Fruit fly (Drosophila melanogaster) whole organism, embryonic: ENCODE data around the gene CG32320.

Experiments
- Blimp-1 ChIP-seq: fragments of 200-800 bp; sonication (Bioruptor generic); optimal IDR thresholded peaks from 3 replicates; lab custom pipeline; 2018; ENCODE audit warnings: missing biosample characterization, missing genetic modification characterization, mild to moderate bottlenecking, moderate library complexity, missing genetic modification reagents
- CG10979 ChIP-seq: fragments of 200-800 bp; sonication (Bioruptor generic); optimal IDR thresholded peaks from 2 replicates; lab custom pipeline; 2018; ENCODE audit warnings: missing biosample characterization, mild to moderate bottlenecking, missing genetic modification characterization, moderate library complexity
- CG12769 ChIP-seq: fragments of 200-800 bp; sonication (Bioruptor generic); optimal IDR thresholded peaks from 2 replicates; lab custom pipeline; 2019; ENCODE audit warnings: missing biosample characterization, mild to moderate bottlenecking, missing genetic modification characterization, moderate library complexity
- CG14050 ChIP-seq: fragments of 200-800 bp; sonication (Bioruptor generic); IDR thresholded peaks from 3 replicates; pipeline ENCODE4 v1.3.6; 2022; ENCODE audit warnings: missing biosample characterization, missing genetic modification characterization
- CG14667 ChIP-seq: fragments of 200-800 bp; sonication (Bioruptor generic); IDR thresholded peaks from 2 replicates; pipeline ENCODE4 v1.3.6; 2022; ENCODE audit warnings: missing biosample characterization, missing genetic modification characterization
- CG14965 ChIP-seq: fragments of 200-800 bp; sonication (Bioruptor generic); optimal IDR thresholded peaks from 2 replicates; lab custom pipeline; 2016; ENCODE audit warnings: missing biosample characterization, missing genetic modification characterization, borderline replicate concordance
- CG1529 ChIP-seq: fragments of 200-800 bp; sonication (Bioruptor generic); optimal IDR thresholded peaks from 3 replicates; lab custom pipeline; 2018; ENCODE audit warnings: missing biosample characterization, missing genetic modification characterization
- CG1603 ChIP-seq: fragments of 200-800 bp; sonication (Bioruptor generic); optimal IDR thresholded peaks from 2 replicates; lab custom pipeline; 2019; ENCODE audit warnings: missing biosample characterization, mild to moderate bottlenecking, missing genetic modification characterization, moderate library complexity
- CG17361 ChIP-seq: fragments of 200-800 bp; sonication (Bioruptor generic); IDR thresholded peaks from 3 replicates; pipeline ENCODE4 v1.3.6; 2022; ENCODE audit warnings: missing biosample characterization, missing genetic modification characterization
- CG18262 ChIP-seq: fragments of 200-800 bp; optimal IDR thresholded peaks from 3 replicates; lab custom pipeline; 2019; ENCODE audit warnings: missing biosample characterization, mild to moderate bottlenecking, missing genetic modification characterization, moderate library complexity
- CG2712 ChIP-seq: fragments of 200-800 bp; optimal IDR thresholded peaks from 3 replicates; lab custom pipeline; 2019; ENCODE audit warnings: missing biosample characterization, mild to moderate bottlenecking, missing genetic modification characterization, moderate library complexity
- CG2875 ChIP-seq: fragments of 200-800 bp; sonication (Bioruptor generic); optimal IDR thresholded peaks from 2 replicates; lab custom pipeline; 2017; ENCODE audit warnings: missing biosample characterization, mild to moderate bottlenecking, missing genetic modification characterization, missing genetic modification reagents
- CG32767 ChIP-seq: fragments of 200-800 bp; sonication (Bioruptor generic); IDR thresholded peaks from 2 replicates; pipeline ENCODE4 v1.3.6; 2022; ENCODE audit warnings: missing biosample characterization, missing genetic modification characterization
- CG6175 ChIP-seq: fragments of 200-800 bp; sonication (Bioruptor generic); IDR thresholded peaks from 3 replicates; pipeline ENCODE4 v1.3.6; 2022; ENCODE audit warnings: missing biosample characterization, missing genetic modification characterization
- CG7963 ChIP-seq: fragments of 200-800 bp; sonication (Bioruptor generic); IDR thresholded peaks from 3 replicates; pipeline ENCODE4 v1.3.6; 2022; ENCODE audit warnings: missing biosample characterization, missing genetic modification characterization; ENCODE audit not compliant: partially characterized antibody
- CG9817 ChIP-seq: fragments of 200-800 bp; sonication (Bioruptor generic); optimal IDR thresholded peaks from 2 replicates; lab custom pipeline; 2018; ENCODE audit warnings: missing biosample characterization, mild to moderate bottlenecking, missing genetic modification characterization, moderate library complexity
- CrebB ChIP-seq: fragments of 200-800 bp; sonication (Bioruptor generic); optimal IDR thresholded peaks from 3 replicates; lab custom pipeline; 2018; ENCODE audit warnings: missing biosample characterization, mild to moderate bottlenecking, missing genetic modification characterization
- Ets65A ChIP-seq: fragments of 200-800 bp; sonication (Bioruptor generic); peaks from one replicate; lab custom pipeline; 2016; ENCODE audit warnings: missing biosample characterization, missing genetic modification characterization
- Gug ChIP-seq: fragments of 200-800 bp; sonication (Bioruptor generic); IDR thresholded peaks from 4 replicates; pipeline ENCODE4 v1.3.6; 2022; ENCODE audit warnings: missing biosample characterization, missing genetic modification characterization
- Med ChIP-seq: fragments of 200-800 bp; sonication (Bioruptor generic); peaks from one replicate; lab custom pipeline; 2016; ENCODE audit warnings: missing biosample characterization, missing genetic modification characterization, mild to moderate bottlenecking, inconsistent platforms, moderate library complexity
- Oli ChIP-seq: fragments of 200-800 bp; sonication (Bioruptor generic); optimal IDR thresholded peaks from 2 replicates; lab custom pipeline; 2018; ENCODE audit warnings: missing biosample characterization, mild to moderate bottlenecking, missing genetic modification characterization, moderate library complexity
- Ptx1 ChIP-seq: fragments of 200-800 bp; sonication (Bioruptor generic); IDR thresholded peaks from 2 replicates; pipeline ENCODE4 v1.3.6; 2022; ENCODE audit warnings: missing biosample characterization, missing genetic modification characterization
- Ravus ChIP-seq: fragments of 200-800 bp; sonication (Bioruptor generic); IDR thresholded peaks from 2 replicates; pipeline ENCODE4 v1.3.6; 2022; ENCODE audit warnings: missing biosample characterization, missing genetic modification characterization
- Ssrp ChIP-seq: fragments of 200-800 bp; sonication (Bioruptor generic); optimal IDR thresholded peaks from 2 replicates; lab custom pipeline; 2018; ENCODE audit warnings: missing biosample characterization, mild to moderate bottlenecking, missing genetic modification characterization, moderate library complexity
- Xrp1 ChIP-seq: fragments of 200-800 bp; sonication (Bioruptor generic); IDR thresholded peaks from 2 replicates; pipeline ENCODE4 v1.3.6; 2022; ENCODE audit warnings: missing biosample characterization, missing genetic modification characterization
- YL-1 ChIP-seq: fragments of 200-800 bp; sonication (Bioruptor generic); optimal IDR thresholded peaks from 3 replicates; lab custom pipeline; 2017; ENCODE audit warnings: missing biosample characterization, mild to moderate bottlenecking, missing genetic modification characterization
- bsh ChIP-seq, 2 experiments: fragments of 200-800 bp; sonication (Bioruptor generic); optimal IDR thresholded peaks; 2 replicates each; lab custom pipeline; 2017 to 2018; ENCODE audit warnings: mild to moderate bottlenecking in 2 of 2, missing biosample characterization in 2 of 2, missing genetic modification characterization in 2 of 2, moderate library complexity in 1 of 2
- cg ChIP-seq: fragments of 200-800 bp; sonication (Bioruptor generic); optimal IDR thresholded peaks from 3 replicates; lab custom pipeline; 2019; ENCODE audit warnings: missing biosample characterization, mild to moderate bottlenecking, missing genetic modification characterization, moderate library complexity
- ci ChIP-seq: fragments of 200-800 bp; sonication (Bioruptor generic); IDR thresholded peaks from 3 replicates; pipeline ENCODE4 v1.3.6; 2022; ENCODE audit warnings: missing biosample characterization, missing genetic modification characterization
- crol ChIP-seq: fragments of 200-800 bp; sonication (Bioruptor generic); IDR thresholded peaks from 2 replicates; pipeline ENCODE4 v1.3.6; 2022; ENCODE audit warnings: missing biosample characterization, missing genetic modification characterization
- da ChIP-seq: fragments of 200-800 bp; sonication (Bioruptor generic); optimal IDR thresholded peaks from 2 replicates; lab custom pipeline; 2016; ENCODE audit warnings: missing biosample characterization, missing genetic modification characterization
- dimm ChIP-seq: fragments of 200-800 bp; sonication (Bioruptor generic); IDR thresholded peaks from 2 replicates; pipeline ENCODE4 v1.3.6; 2022; ENCODE audit warnings: missing biosample characterization, missing genetic modification characterization
- dysf ChIP-seq: fragments of 200-800 bp; sonication (Bioruptor generic); IDR thresholded peaks from 3 replicates; pipeline ENCODE4 v1.3.6; 2022; ENCODE audit warnings: missing biosample characterization, missing genetic modification characterization
- fd64A ChIP-seq: fragments of 200-800 bp; sonication (Bioruptor generic); optimal IDR thresholded peaks from 3 replicates; lab custom pipeline; 2018; ENCODE audit warnings: missing biosample characterization, mild to moderate bottlenecking, missing genetic modification characterization
- gcm ChIP-seq: fragments of 200-800 bp; sonication (Bioruptor generic); optimal IDR thresholded peaks from 2 replicates; lab custom pipeline; 2019; ENCODE audit warnings: missing biosample characterization, mild to moderate bottlenecking, missing genetic modification characterization, moderate library complexity
- gro ChIP-seq: fragments of 200-800 bp; sonication (Bioruptor generic); optimal IDR thresholded peaks from 2 replicates; lab custom pipeline; 2016; ENCODE audit warnings: missing biosample characterization, missing genetic modification characterization
- klu ChIP-seq: fragments of 200-800 bp; sonication (Bioruptor generic); IDR thresholded peaks from 2 replicates; pipeline ENCODE4 v1.3.6; 2022; ENCODE audit warnings: missing biosample characterization, missing genetic modification characterization
- phol ChIP-seq: fragments of 200-800 bp; sonication (Bioruptor generic); optimal IDR thresholded peaks from 3 replicates; lab custom pipeline; 2018; ENCODE audit warnings: missing biosample characterization, mild to moderate bottlenecking, missing genetic modification characterization, moderate library complexity
- repo ChIP-seq: fragments of 200-800 bp; sonication (Bioruptor generic); optimal IDR thresholded peaks from 2 replicates; lab custom pipeline; 2016; ENCODE audit warnings: missing biosample characterization, missing genetic modification characterization
- row ChIP-seq: fragments of 200-800 bp; sonication (Bioruptor generic); IDR thresholded peaks from 3 replicates; pipeline ENCODE4 v1.3.6; 2022; ENCODE audit warnings: missing biosample characterization, missing genetic modification characterization
- sens ChIP-seq: fragments of 200-800 bp; sonication (Bioruptor generic); peaks from one replicate; lab custom pipeline; 2016; ENCODE audit warnings: missing biosample characterization, missing genetic modification characterization
- shn ChIP-seq: fragments of 200-800 bp; sonication (Bioruptor generic); optimal IDR thresholded peaks from 3 replicates; lab custom pipeline; 2016; ENCODE audit warnings: missing biosample characterization, missing genetic modification characterization
- sima ChIP-seq: fragments of 200-800 bp; sonication (Bioruptor generic); optimal IDR thresholded peaks from 2 replicates; lab custom pipeline; 2016; ENCODE audit warnings: missing biosample characterization, missing genetic modification characterization
- sr ChIP-seq: fragments of 200-800 bp; sonication (Bioruptor generic); IDR thresholded peaks from 3 replicates; pipeline ENCODE4 v1.3.6; 2022; ENCODE audit warnings: missing biosample characterization, missing genetic modification characterization
- stc ChIP-seq: fragments of 200-800 bp; sonication (Bioruptor generic); IDR thresholded peaks from 2 replicates; pipeline ENCODE4 v1.3.6; 2022; ENCODE audit warnings: missing biosample characterization, missing genetic modification characterization
- stwl ChIP-seq: fragments of 200-800 bp; sonication (Bioruptor generic); optimal IDR thresholded peaks from 3 replicates; lab custom pipeline; 2018; ENCODE audit warnings: missing biosample characterization, mild to moderate bottlenecking, missing genetic modification characterization, moderate library complexity
- z ChIP-seq: fragments of 200-800 bp; sonication (Bioruptor generic); IDR thresholded peaks from 3 replicates; pipeline ENCODE4 v1.3.6; 2022; ENCODE audit warnings: missing biosample characterization, missing genetic modification characterization
- zf30C ChIP-seq: fragments of 200-800 bp; sonication (Bioruptor generic); optimal IDR thresholded peaks from 3 replicates; lab custom pipeline; 2018; ENCODE audit warnings: missing biosample characterization, mild to moderate bottlenecking, missing genetic modification characterization
- zfh1 ChIP-seq: fragments of 200-800 bp; sonication (Bioruptor generic); IDR thresholded peaks from 3 replicates; pipeline ENCODE4 v1.3.6; 2022; ENCODE audit warnings: missing biosample characterization, missing genetic modification characterization

The CG32320 gene

dm6 chr3L:1417898-1418297 is 19.5 kb downstream of the CG32320 start:
- TF ChIP-seq CG14050 (GFP tag; lab: Robert Waterston, UW): no peak
- 0 out of 3 replicates have a peak, but pooled peaks have one; percentile 10 for TF ChIP-seq row (GFP tag; lab: Robert Waterston, UW)
- TF ChIP-seq gcm: no peak

- TF ChIP-seq Ravus (no peak), CG6175 (GFP tag; lab: Robert Waterston, UW) (no peak), CG18262 (tag; lab: Kevin White, UChicago) (peak; percentile 37), phol (tag; lab: Kevin White, UChicago) (peak; percentile 19), Blimp-1 (GFP tag; lab: Kevin White, UChicago) (peak; percentile 1), Ptx1 (peak; percentile 24; the same call in 1 of the 2 replicates), dysf (GFP tag; lab: Robert Waterston, UW) (no peak), z (GFP tag; lab: Robert Waterston, UW) (peak; percentile 49; the same call in 1 of the 3 replicates), CG1603 (tag; lab: Kevin White, UChicago) (peak; percentile 28), row (GFP tag; lab: Robert Waterston, UW) (0 out of 3 replicates have a peak, but pooled peaks have one; percentile 14), sens (GFP tag; lab: Kevin White, UChicago) (peak; percentile 85), shn (GFP tag; lab: Kevin White, UChicago) (no peak), gro (GFP tag; lab: Kevin White, UChicago) (no peak), Oli (peak; percentile 5), stc (GFP tag; lab: Robert Waterston, UW) (no peak), CrebB (tag; lab: Kevin White, UChicago) (no peak), CG9817 (no peak), Ets65A (GFP tag; lab: Kevin White, UChicago) (peak; percentile 83), CG10979 (tag; lab: Kevin White, UChicago) (peak; percentile 15), Gug (peak; percentile 10; the same call in 1 of the 4 replicates), Ssrp (tag; lab: Kevin White, UChicago) (no peak), CG2712 (tag; lab: Kevin White, UChicago) (peak; percentile 12), stwl (tag; lab: Kevin White, UChicago) (no peak), CG17361 (0 out of 3 replicates have a peak, but pooled peaks have one; percentile 24), Xrp1 (GFP tag; lab: Robert Waterston, UW) (0 out of 2 replicates have a peak, but pooled peaks have one; percentile 20), klu (GFP tag; lab: Robert Waterston, UW) (no peak), cg (GFP tag; lab: Kevin White, UChicago) (no peak), repo (GFP tag; lab: Kevin White, UChicago) (no peak), dimm (GFP tag; lab: Robert Waterston, UW) (0 out of 2 replicates have a peak, but pooled peaks have one; percentile 16), bsh (GFP tag; optimal IDR thresholded peaks at IDR 0.05; lab: Kevin White, UChicago) (peak in 1 of 2 experiments; percentile 17), zfh1 (GFP tag; lab: Robert Waterston, UW) (0 out of 3 replicates have a peak, but pooled peaks have one; percentile 29), CG14965 (GFP tag; lab: Kevin White, UChicago) (no peak), sima (GFP tag; lab: Kevin White, UChicago) (no peak), zf30C (GFP tag; lab: Kevin White, UChicago) (peak; percentile 54), CG7963 (GFP tag; lab: Robert Waterston, UW) (no peak)
These were observed 20.4 kb downstream of the CG32320 start for dm6 chr3L:1418821-1419220.

- TF ChIP-seq da (GFP tag; lab: Kevin White, UChicago): peak; percentile 19
- peak; percentile 71 for TF ChIP-seq Med (GFP tag; lab: Kevin White, UChicago)
- TF ChIP-seq CG2875: peak; percentile 25
- 0 out of 3 replicates have a peak, but pooled peaks have one; percentile 15 for TF ChIP-seq ci (GFP tag; lab: Robert Waterston, UW)
- TF ChIP-seq Oli: no peak
- TF ChIP-seq CG14667 (GFP tag; lab: Robert Waterston, UW): no peak
- TF ChIP-seq CG1529 (GFP tag; lab: Kevin White, UChicago): no peak
- peak; percentile 88 for TF ChIP-seq Ets65A (GFP tag; lab: Kevin White, UChicago)
- 0 out of 2 replicates have a peak, but pooled peaks have one; percentile 16 for TF ChIP-seq CG32767 (GFP tag; lab: Robert Waterston, UW)
- peak; percentile 75 for TF ChIP-seq crol (GFP tag; lab: Robert Waterston, UW)
- 0 out of 3 replicates have a peak, but pooled peaks have one; percentile 6 for TF ChIP-seq sr
- TF ChIP-seq YL-1 (GFP tag; lab: Kevin White, UChicago): no peak
- peak; percentile 21 for TF ChIP-seq CG12769 (tag; lab: Kevin White, UChicago)
- peak; percentile 53 for TF ChIP-seq fd64A
These were observed 21.5 kb downstream of the CG32320 start for dm6 chr3L:1419929-1420328.
